Worm (Caenorhabditis elegans): ENCODE data around the gene spig-7.
A peak's percentile ranks its signal among the peaks of the same experiment; 100 is the strongest.

The spig-7 gene

DNA sequence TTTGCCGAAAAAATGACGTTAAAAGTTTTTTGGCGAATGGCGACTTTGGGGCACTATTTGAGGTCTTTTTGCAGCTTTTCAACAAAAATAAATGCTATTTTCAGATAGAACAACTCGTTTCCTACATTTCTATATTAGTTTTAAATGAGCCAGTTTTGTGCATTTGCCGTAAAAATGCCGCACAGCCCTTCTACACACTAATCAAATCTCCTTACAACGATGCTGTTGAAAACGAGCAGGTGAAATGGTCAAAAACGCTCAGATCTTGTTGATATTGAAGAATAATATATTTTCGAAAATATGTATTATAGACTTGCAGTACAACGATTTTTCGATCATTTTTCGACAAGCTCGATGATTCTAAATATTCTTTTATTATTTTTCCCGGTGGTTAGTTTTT is 39.8 kb upstream of the spig-7 start, which contains the start of gene chil-14:
TSS of gene chil-14 (plus strand) at position 301 of the 400 bp plus-strand sequence.
- no peak for TF ChIP-seq aptf-2 (GFP tag; conservative IDR thresholded peaks at IDR 0.05)
- TF ChIP-seq attf-3 (GFP tag; conservative IDR thresholded peaks at IDR 0.05) = no peak
- TF ChIP-seq lin-26 (GFP tag; IDR thresholded peaks at IDR 0.05) = no peak

DNA sequence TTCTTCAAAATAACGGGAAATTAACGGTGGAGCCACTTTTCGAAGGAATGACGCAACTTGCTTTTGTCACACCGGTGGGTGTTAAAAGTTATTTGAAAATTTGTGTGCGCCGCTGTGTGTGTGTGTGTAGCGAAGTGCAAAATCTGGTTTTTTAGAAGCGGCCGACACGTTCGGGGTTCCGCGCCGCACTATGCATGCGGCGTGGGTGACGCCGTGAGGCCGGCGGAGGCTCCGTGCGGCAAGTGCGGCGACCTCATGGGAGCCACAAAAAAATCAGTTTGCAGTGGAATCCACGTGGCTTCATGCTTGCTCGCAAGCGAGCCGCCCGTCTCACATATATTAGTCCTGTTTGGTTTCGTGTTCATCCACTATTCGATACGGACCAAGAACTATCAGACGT is 39.3 kb upstream of the spig-7 start:
- TF ChIP-seq hmg-1.2 (GFP tag; IDR thresholded peaks at IDR 0.05) = peak; percentile 78
- TF ChIP-seq mcd-1 (GFP tag; IDR thresholded peaks at IDR 0.05) = peak; percentile 40; the same call in 1 of the 2 replicates
- peak; percentile 62; the same call in 1 of the 2 replicates for TF ChIP-seq egrh-3 (GFP tag; IDR thresholded peaks at IDR 0.05)
- TF ChIP-seq B0336.3 (GFP tag; IDR thresholded peaks at IDR 0.05) = 0 out of 2 replicates have a peak, but pooled peaks have one; percentile 22
- peak; percentile 29 for TF ChIP-seq snpc-4 (GFP tag; optimal IDR thresholded peaks at IDR 0.05)
- TF ChIP-seq snpc-4 (tag; optimal IDR thresholded peaks at IDR 0.05) = peak in 3 of 4 experiments; percentile 71 to 94 (median 91)
- TF ChIP-seq cebp-2 (GFP tag; IDR thresholded peaks at IDR 0.05) = no peak
- TF ChIP-seq dox-1 (GFP tag; IDR thresholded peaks at IDR 0.05) = peak; percentile 49; the same call in 1 of the 2 replicates
- 0 out of 2 replicates have a peak, but pooled peaks have one; percentile 52 for TF ChIP-seq nhr-120 (GFP tag; IDR thresholded peaks at IDR 0.05)
- peak; percentile 78 for TF ChIP-seq snpc-1.1 (tag; optimal IDR thresholded peaks at IDR 0.05; ENCODE audit: insufficient read depth)
- no peak for TF ChIP-seq sea-2 (GFP tag; IDR thresholded peaks at IDR 0.05)

DNA sequence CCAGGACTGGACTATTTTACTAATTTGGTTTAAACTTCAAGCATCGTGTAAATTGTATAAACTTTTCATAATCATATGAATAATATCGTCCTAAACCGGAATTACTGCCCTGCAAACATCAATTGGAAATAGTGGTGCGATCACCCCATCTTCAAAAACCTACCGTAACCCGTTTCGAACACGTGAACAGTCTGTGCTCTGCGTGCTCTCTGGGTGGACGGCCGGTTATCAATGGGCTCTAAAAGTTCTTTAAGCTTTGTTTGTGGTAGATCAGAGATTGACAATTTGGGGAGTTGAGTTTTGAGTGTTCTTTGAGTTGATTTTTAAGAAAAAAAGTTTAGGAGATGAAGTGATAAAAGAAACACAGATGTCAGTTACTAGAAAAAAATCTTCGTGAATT is 38.0 kb upstream of the spig-7 start:
- no peak for TF ChIP-seq snpc-1.1 (tag; optimal IDR thresholded peaks at IDR 0.05; ENCODE audit: insufficient read depth)
- peak; percentile 73 for TF ChIP-seq nhr-80 (tag; optimal IDR thresholded peaks at IDR 0.05)
- TF ChIP-seq pha-4 (tag; optimal IDR thresholded peaks at IDR 0.05) = no peak
- no peak for TF ChIP-seq bed-1 (GFP tag; IDR thresholded peaks at IDR 0.05)
- peak; percentile 78 for TF ChIP-seq ets-4 (GFP tag; optimal IDR thresholded peaks at IDR 0.05)
- TF ChIP-seq atf-7 (tag; optimal IDR thresholded peaks at IDR 0.05) = peak; percentile 65
- peak; percentile 74 for TF ChIP-seq ztf-22 (GFP tag; optimal IDR thresholded peaks at IDR 0.05)
- TF ChIP-seq rec-8 (tag; optimal IDR thresholded peaks at IDR 0.05) = no peak
- TF ChIP-seq repo-1 (tag; optimal IDR thresholded peaks at IDR 0.05) = no peak
- peak; percentile 8 for TF ChIP-seq lin-54 (GFP tag; optimal IDR thresholded peaks at IDR 0.05)
- TF ChIP-seq bed-2 (GFP tag; IDR thresholded peaks at IDR 0.05) = no peak
- TF ChIP-seq B0336.3 (GFP tag; IDR thresholded peaks at IDR 0.05) = peak; percentile 56; the same call in 1 of the 2 replicates

DNA sequence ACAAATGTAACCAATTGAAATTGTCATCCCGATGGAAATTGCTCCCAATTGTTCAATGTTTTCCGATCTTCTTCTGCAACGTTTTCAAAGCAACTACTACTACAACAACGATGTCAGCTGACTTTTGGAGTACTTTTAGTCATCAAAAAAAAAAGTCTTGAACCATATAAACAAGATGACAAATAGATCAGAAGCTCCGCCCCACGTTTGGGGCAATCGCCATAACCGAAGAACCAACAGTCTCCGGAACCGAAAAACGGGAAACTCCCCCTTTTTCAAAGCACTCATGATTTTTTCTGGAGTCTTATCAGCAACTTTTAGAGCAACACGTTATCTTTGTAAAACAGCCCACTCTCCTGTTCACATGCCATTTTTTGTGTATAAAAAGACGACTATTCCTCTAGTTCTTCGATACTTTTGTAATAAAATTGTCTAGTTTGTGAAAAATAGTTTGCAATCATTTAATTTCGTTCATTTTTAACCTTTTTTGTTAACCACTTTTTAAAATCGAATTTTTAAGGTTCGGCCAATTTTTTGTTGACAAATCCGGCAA is 35.1 kb upstream of the spig-7 start:
- peak; percentile 79 for TF ChIP-seq nhr-80 (tag; optimal IDR thresholded peaks at IDR 0.05)
- 0 out of 2 replicates have a peak, but pooled peaks have one; percentile 16 for TF ChIP-seq B0336.3 (GFP tag; IDR thresholded peaks at IDR 0.05)
- TF ChIP-seq sptf-2 (GFP tag; optimal IDR thresholded peaks at IDR 0.05) = no peak

DNA sequence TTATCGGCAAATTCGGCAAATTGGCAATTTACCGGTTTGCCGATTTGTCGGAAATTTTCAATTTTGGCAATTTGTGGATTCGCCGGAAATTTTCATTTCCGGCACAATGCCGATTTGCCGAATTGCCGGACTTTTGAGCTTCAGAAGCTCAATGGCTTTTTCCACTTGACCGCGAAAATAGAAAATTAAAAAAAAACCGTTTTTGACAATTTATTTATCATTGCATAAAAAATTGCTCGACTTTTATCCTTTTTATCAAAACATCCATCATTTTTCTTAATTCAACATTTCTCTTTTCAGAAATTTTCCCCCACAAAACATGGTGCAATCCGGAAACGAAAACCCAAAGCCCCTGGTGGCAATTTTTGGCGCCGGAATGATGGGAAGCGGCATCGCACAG is 34.5 kb upstream of the spig-7 start, which contains the start of gene hacd-1:
TSS of gene hacd-1 (plus strand) at position 301 of the 400 bp plus-strand sequence.
- TF ChIP-seq cebp-1 (GFP tag; IDR thresholded peaks at IDR 0.05) (no peak), cebp-1 (tag; optimal IDR thresholded peaks at IDR 0.05) (no peak), bed-1 (GFP tag; IDR thresholded peaks at IDR 0.05) (no peak)

DNA sequence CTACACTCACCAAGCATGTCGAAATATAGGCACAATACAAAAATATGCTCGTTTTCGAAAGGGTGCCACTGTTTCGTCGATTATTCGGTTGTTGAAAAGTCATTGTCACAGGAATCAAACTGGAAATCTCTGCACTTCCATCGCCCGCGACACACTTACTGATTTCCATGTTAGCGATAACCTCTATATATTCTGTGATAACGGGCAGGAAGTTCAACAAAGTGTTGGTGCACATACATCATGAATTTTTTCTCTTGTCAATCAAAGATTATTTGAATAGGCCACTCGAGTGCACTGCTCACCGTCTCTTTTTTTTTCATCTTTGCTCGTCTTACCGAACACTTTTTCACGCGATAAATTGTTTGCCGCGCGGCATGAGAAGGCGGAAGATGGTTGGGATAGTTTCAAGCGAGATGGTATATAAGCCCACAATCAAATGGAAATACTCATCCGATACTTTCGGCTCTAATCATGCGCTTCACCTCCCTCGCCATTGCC is 30.0 kb upstream of the spig-7 start, which contains the start of the genes fpn-1.2 and pqn-54:
TSS of gene fpn-1.2 (minus strand) at position 157 of the 498 bp plus-strand sequence.
TSS of gene pqn-54 (plus strand) at position 448 of the 498 bp plus-strand sequence.
- TF ChIP-seq nhr-80 (tag; optimal IDR thresholded peaks at IDR 0.05) (peak; percentile 87), atf-7 (tag; optimal IDR thresholded peaks at IDR 0.05) (peak; percentile 9), unc-62 (GFP tag; optimal IDR thresholded peaks at IDR 0.05) (no peak), cebp-2 (GFP tag; IDR thresholded peaks at IDR 0.05) (no peak), sdz-38 (tag; optimal IDR thresholded peaks at IDR 0.05) (no peak), snpc-4 (GFP tag; optimal IDR thresholded peaks at IDR 0.05) (no peak), snpc-4 (tag; optimal IDR thresholded peaks at IDR 0.05) (no peak), hmg-1.2 (GFP tag; IDR thresholded peaks at IDR 0.05) (no peak), nhr-27 (tag; optimal IDR thresholded peaks at IDR 0.05) (no peak), lsy-27 (tag; optimal IDR thresholded peaks at IDR 0.05; ENCODE audit: borderline replicate concordance, insufficient read depth) (no peak), gei-17 (GFP tag; optimal IDR thresholded peaks at IDR 0.05) (no peak), nhr-120 (GFP tag; IDR thresholded peaks at IDR 0.05) (no peak)

Measured in whole organism, young adult.